Fruit fly (Drosophila melanogaster) whole organism, embryonic: ENCODE measurements around the gene Sys1.

Experiments used
- CG10274 ChIP-seq: fragments of 200-800 bp; sonication (Bioruptor generic); optimal IDR thresholded peaks from 3 replicates; lab custom pipeline; 2017; ENCODE audit warnings: missing biosample characterization, mild to moderate bottlenecking, missing genetic modification characterization
- CG12071 ChIP-seq: fragments of 200-800 bp; sonication (Bioruptor generic); optimal IDR thresholded peaks from 3 replicates; lab custom pipeline; 2018; ENCODE audit warnings: missing biosample characterization, mild to moderate bottlenecking, missing genetic modification characterization
- CG12744 ChIP-seq: fragments of 200-800 bp; sonication (Bioruptor generic); optimal IDR thresholded peaks from 2 replicates; lab custom pipeline; 2016; ENCODE audit warnings: missing biosample characterization, missing genetic modification characterization
- CG14965 ChIP-seq: fragments of 200-800 bp; sonication (Bioruptor generic); optimal IDR thresholded peaks from 2 replicates; lab custom pipeline; 2016; ENCODE audit warnings: missing biosample characterization, missing genetic modification characterization, borderline replicate concordance
- CG1529 ChIP-seq: fragments of 200-800 bp; sonication (Bioruptor generic); optimal IDR thresholded peaks from 3 replicates; lab custom pipeline; 2018; ENCODE audit warnings: missing biosample characterization, missing genetic modification characterization
- CG15479 ChIP-seq: fragments of 200-800 bp; sonication (Bioruptor generic); optimal IDR thresholded peaks from 3 replicates; lab custom pipeline; 2019; ENCODE audit warnings: missing biosample characterization, mild to moderate bottlenecking, missing genetic modification characterization, moderate library complexity
- CG15696 ChIP-seq: fragments of 200-800 bp; sonication (Bioruptor generic); optimal IDR thresholded peaks from 2 replicates; lab custom pipeline; 2019; ENCODE audit warnings: missing biosample characterization, mild to moderate bottlenecking, missing genetic modification characterization, moderate library complexity
- CG1832 ChIP-seq: fragments of 200-800 bp; sonication (Bioruptor generic); optimal IDR thresholded peaks from 2 replicates; lab custom pipeline; 2017; ENCODE audit warnings: missing biosample characterization, mild to moderate bottlenecking, missing genetic modification characterization, inconsistent platforms
- CG18619 ChIP-seq: fragments of 200-800 bp; sonication (Bioruptor generic); optimal IDR thresholded peaks from 3 replicates; lab custom pipeline; 2017; ENCODE audit warnings: missing biosample characterization, mild to moderate bottlenecking, missing genetic modification characterization
- CG2202 ChIP-seq: fragments of 200-800 bp; sonication (Bioruptor generic); optimal IDR thresholded peaks from 2 replicates; lab custom pipeline; 2018; ENCODE audit warnings: missing biosample characterization, mild to moderate bottlenecking, missing genetic modification characterization
- CG30403 ChIP-seq: fragments of 200-800 bp; sonication (Bioruptor generic); optimal IDR thresholded peaks from 3 replicates; lab custom pipeline; 2016; ENCODE audit warnings: missing biosample characterization, missing genetic modification characterization
- CG31441 ChIP-seq: fragments of 200-800 bp; sonication (Bioruptor generic); IDR thresholded peaks from 2 replicates; pipeline ENCODE4 v1.3.6; 2022; ENCODE audit warnings: missing biosample characterization, missing genetic modification characterization
- CG34224 ChIP-seq: fragments of 200-800 bp; sonication (Bioruptor generic); IDR thresholded peaks from 3 replicates; pipeline ENCODE4 v1.3.6; 2022; ENCODE audit warnings: missing biosample characterization, missing genetic modification characterization; ENCODE audit not compliant: partially characterized antibody
- CG4328 ChIP-seq: fragments of 200-800 bp; sonication (Bioruptor generic); optimal IDR thresholded peaks from 3 replicates; lab custom pipeline; 2017; ENCODE audit warnings: missing biosample characterization, missing genetic modification reagents, missing genetic modification characterization
- CG5953 ChIP-seq: fragments of 200-800 bp; sonication (Bioruptor generic); IDR thresholded peaks from 2 replicates; pipeline ENCODE4 v1.3.6; 2022; ENCODE audit warnings: missing biosample characterization, missing genetic modification characterization
- CG7271 ChIP-seq: fragments of 200-800 bp; sonication (Bioruptor generic); optimal IDR thresholded peaks from 2 replicates; lab custom pipeline; 2018; ENCODE audit warnings: missing biosample characterization, mild to moderate bottlenecking, missing genetic modification characterization, moderate library complexity
- CG7928 ChIP-seq: fragments of 200-800 bp; sonication (Bioruptor generic); optimal IDR thresholded peaks from 2 replicates; lab custom pipeline; 2017; ENCODE audit warnings: missing biosample characterization, mild to moderate bottlenecking, missing genetic modification characterization
- CG8944 ChIP-seq: fragments of 200-800 bp; sonication (Bioruptor generic); optimal IDR thresholded peaks from 3 replicates; lab custom pipeline; 2016; ENCODE audit warnings: missing biosample characterization, missing genetic modification characterization
- CG9437 ChIP-seq: fragments of 200-800 bp; sonication (Bioruptor generic); optimal IDR thresholded peaks from 2 replicates; lab custom pipeline; 2018; ENCODE audit warnings: missing biosample characterization, mild to moderate bottlenecking, missing genetic modification characterization
- CTCF ChIP-seq: fragments of 200-800 bp; sonication (Bioruptor generic); optimal IDR thresholded peaks from 2 replicates; lab custom pipeline; 2017; ENCODE audit warnings: missing biosample characterization, mild to moderate bottlenecking, missing genetic modification characterization, moderate library complexity
- Camta ChIP-seq: fragments of 200-800 bp; sonication (Bioruptor generic); optimal IDR thresholded peaks from 2 replicates; lab custom pipeline; 2016; ENCODE audit warnings: missing biosample characterization, missing genetic modification characterization
- Chrac-16 ChIP-seq: fragments of 200-800 bp; sonication (Bioruptor generic); optimal IDR thresholded peaks from 3 replicates; lab custom pipeline; 2016; ENCODE audit warnings: missing biosample characterization, missing genetic modification characterization
- D19A ChIP-seq: fragments of 200-800 bp; optimal IDR thresholded peaks from 3 replicates; lab custom pipeline; 2019; ENCODE audit warnings: missing biosample characterization, mild to moderate bottlenecking, missing genetic modification characterization, moderate library complexity
- Doc2 ChIP-seq: fragments of 200-800 bp; sonication (Bioruptor generic); IDR thresholded peaks from 2 replicates; pipeline ENCODE4 v1.3.6; 2022; ENCODE audit warnings: missing biosample characterization, missing genetic modification characterization
- Hey ChIP-seq: fragments of 200-800 bp; sonication (Bioruptor generic); optimal IDR thresholded peaks from 3 replicates; lab custom pipeline; 2018; ENCODE audit warnings: missing biosample characterization, mild to moderate bottlenecking, missing genetic modification characterization
- HmgZ ChIP-seq: fragments of 200-800 bp; sonication (Bioruptor generic); optimal IDR thresholded peaks from 2 replicates; lab custom pipeline; 2018; ENCODE audit warnings: missing biosample characterization, mild to moderate bottlenecking, missing genetic modification characterization
- Hmx ChIP-seq: fragments of 200-800 bp; sonication (Bioruptor generic); optimal IDR thresholded peaks from 2 replicates; lab custom pipeline; 2016; ENCODE audit warnings: missing biosample characterization, missing genetic modification characterization
- Hr3 ChIP-seq: fragments of 200-800 bp; sonication (Bioruptor generic); optimal IDR thresholded peaks from 3 replicates; lab custom pipeline; 2016; ENCODE audit warnings: missing biosample characterization, missing genetic modification characterization
- MESR4 ChIP-seq: fragments of 200-800 bp; sonication (Bioruptor generic); optimal IDR thresholded peaks from 2 replicates; lab custom pipeline; 2018; ENCODE audit warnings: missing biosample characterization, mild to moderate bottlenecking, missing genetic modification characterization, moderate library complexity
- Mes4 ChIP-seq: fragments of 200-800 bp; sonication (Bioruptor generic); optimal IDR thresholded peaks from 2 replicates; lab custom pipeline; 2016; ENCODE audit warnings: missing biosample characterization, missing genetic modification characterization
- NfI ChIP-seq: fragments of 200-800 bp; sonication (Bioruptor generic); optimal IDR thresholded peaks from 3 replicates; lab custom pipeline; 2018; ENCODE audit warnings: missing biosample characterization, mild to moderate bottlenecking, missing genetic modification characterization, moderate library complexity
- Tbp ChIP-seq: fragments of >200 bp; optimal IDR thresholded peaks from 2 replicates; lab custom pipeline; 2018; ENCODE audit warnings: missing biosample characterization, missing genetic modification characterization
- al ChIP-seq: fragments of 200-800 bp; sonication (Bioruptor generic); IDR thresholded peaks from 2 replicates; pipeline ENCODE4 v1.3.6; 2022; ENCODE audit warnings: missing biosample characterization, missing genetic modification characterization
- ash1 ChIP-seq: fragments of 200-800 bp; sonication (Bioruptor generic); optimal IDR thresholded peaks from 2 replicates; lab custom pipeline; 2018; ENCODE audit warnings: missing biosample characterization, mild to moderate bottlenecking, missing genetic modification characterization
- ato ChIP-seq: fragments of 200-800 bp; sonication (Bioruptor generic); IDR thresholded peaks from 2 replicates; pipeline ENCODE4 v1.3.6; 2022; ENCODE audit warnings: missing biosample characterization, missing genetic modification characterization; ENCODE audit not compliant: partially characterized antibody
- bsh ChIP-seq, 2 experiments: fragments of 200-800 bp; sonication (Bioruptor generic); optimal IDR thresholded peaks; 2 replicates each; lab custom pipeline; 2017 to 2018; ENCODE audit warnings: mild to moderate bottlenecking in 2 of 2, missing biosample characterization in 2 of 2, missing genetic modification characterization in 2 of 2, moderate library complexity in 1 of 2
- caup ChIP-seq: fragments of 200-800 bp; sonication (Bioruptor generic); optimal IDR thresholded peaks from 3 replicates; lab custom pipeline; 2017; ENCODE audit warnings: missing biosample characterization, mild to moderate bottlenecking, missing genetic modification characterization, moderate library complexity; ENCODE audit not compliant: severe bottlenecking
- chif ChIP-seq, 2 experiments: fragments of 200-800 bp; sonication (Bioruptor generic); optimal IDR thresholded peaks; 3 replicates each; lab custom pipeline; 2016; ENCODE audit warnings: missing biosample characterization in 2 of 2, missing genetic modification characterization in 2 of 2
- croc ChIP-seq: fragments of 200-800 bp; sonication (Bioruptor generic); conservative IDR thresholded peaks from 3 replicates; pipeline ENCODE4 v1.3.6; 2022; ENCODE audit warnings: missing biosample characterization, missing genetic modification characterization
- dmrt11E ChIP-seq: fragments of 200-800 bp; sonication (Bioruptor generic); optimal IDR thresholded peaks from 3 replicates; lab custom pipeline; 2018; ENCODE audit warnings: missing biosample characterization, mild to moderate bottlenecking, missing genetic modification characterization, moderate library complexity
- fd64A ChIP-seq: fragments of 200-800 bp; sonication (Bioruptor generic); optimal IDR thresholded peaks from 3 replicates; lab custom pipeline; 2018; ENCODE audit warnings: missing biosample characterization, mild to moderate bottlenecking, missing genetic modification characterization
- ftz-f1 ChIP-seq: fragments of 200-800 bp; sonication (Bioruptor generic); optimal IDR thresholded peaks from 2 replicates; lab custom pipeline; 2016; ENCODE audit warnings: missing biosample characterization, missing genetic modification characterization
- grn ChIP-seq: fragments of 200-800 bp; sonication (Bioruptor generic); optimal IDR thresholded peaks from 3 replicates; lab custom pipeline; 2017; ENCODE audit warnings: missing biosample characterization, missing genetic modification characterization
- ham ChIP-seq: fragments of 200-800 bp; sonication (Bioruptor generic); IDR thresholded peaks from 2 replicates; pipeline ENCODE4 v1.3.6; 2022; ENCODE audit warnings: missing biosample characterization, missing genetic modification characterization
- lmd ChIP-seq: fragments of 200-800 bp; sonication (Bioruptor generic); IDR thresholded peaks from 2 replicates; pipeline ENCODE4 v1.3.6; 2022; ENCODE audit warnings: missing biosample characterization, missing genetic modification characterization
- org-1 ChIP-seq: fragments of 200-800 bp; sonication (Bioruptor generic); optimal IDR thresholded peaks from 2 replicates; lab custom pipeline; 2017; ENCODE audit warnings: missing biosample characterization, missing genetic modification characterization
- salm ChIP-seq: fragments of 200-800 bp; sonication (Bioruptor generic); optimal IDR thresholded peaks from 2 replicates; lab custom pipeline; 2018; ENCODE audit warnings: missing biosample characterization, mild to moderate bottlenecking, missing genetic modification characterization
- slbo ChIP-seq: fragments of 200-800 bp; sonication (Bioruptor generic); IDR thresholded peaks from 2 replicates; pipeline ENCODE4 v1.3.6; 2022; ENCODE audit warnings: missing biosample characterization, missing genetic modification characterization
- sob ChIP-seq: fragments of 200-800 bp; sonication (Bioruptor generic); IDR thresholded peaks from 2 replicates; pipeline ENCODE4 v1.3.6; 2022; ENCODE audit warnings: missing biosample characterization, missing genetic modification characterization
- wor ChIP-seq: fragments of 200-800 bp; sonication (Bioruptor generic); IDR thresholded peaks from 2 replicates; pipeline ENCODE4 v1.3.6; 2022; ENCODE audit warnings: missing biosample characterization, missing genetic modification characterization
- yki ChIP-seq: fragments of >200 bp; optimal IDR thresholded peaks from 3 replicates; lab custom pipeline; 2018
- zfh2 ChIP-seq: fragments of 200-800 bp; sonication (Bioruptor generic); optimal IDR thresholded peaks from 2 replicates; lab custom pipeline; 2016; ENCODE audit warnings: missing biosample characterization, missing genetic modification characterization

The Sys1 gene

DNA sequence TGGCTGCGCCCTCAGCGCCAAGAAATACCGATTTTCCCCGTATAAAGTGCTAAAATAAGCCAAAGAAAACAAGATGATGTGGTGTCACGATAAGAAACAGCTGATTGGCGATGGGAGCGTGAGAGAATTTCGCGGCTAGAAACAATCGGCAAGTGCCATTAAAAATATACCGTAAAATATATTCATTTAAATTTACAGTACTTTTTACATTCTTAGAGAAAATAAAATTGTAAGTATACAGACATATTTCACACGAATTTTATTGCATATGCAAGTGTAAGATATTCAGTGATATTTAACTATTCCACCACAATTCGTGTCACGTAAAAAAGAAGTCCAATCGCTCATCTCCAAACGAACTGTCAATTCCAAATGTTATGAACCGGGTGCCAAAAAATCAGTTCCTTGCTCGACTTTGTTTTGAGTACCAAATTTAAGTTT, 24.0 kb downstream of the Sys1 start, which contains the start of the genes Unc50, CG11755 and CG8043 (continued):
- peak; percentile 52 for TF ChIP-seq caup (GFP tag; lab: Kevin White, UChicago)
- TF ChIP-seq MESR4 (GFP tag; lab: Kevin White, UChicago): peak; percentile 8
- TF ChIP-seq CG15479 (GFP tag; lab: Kevin White, UChicago): no peak
- TF ChIP-seq wor (GFP tag; lab: Robert Waterston, UW): peak; percentile 54
- TF ChIP-seq CTCF (GFP tag; lab: Kevin White, UChicago): no peak
- TF ChIP-seq grn (GFP tag; lab: Kevin White, UChicago): peak; percentile 100
- peak; percentile 72 for TF ChIP-seq CG9437
- TF ChIP-seq croc (GFP tag; lab: Robert Waterston, UW): peak; percentile 50; the same call in 2 of the 3 replicates
- peak; percentile 81 for TF ChIP-seq al
- peak; percentile 87 for TF ChIP-seq HmgZ
- no peak for TF ChIP-seq CG12071 (GFP tag; lab: Kevin White, UChicago)
- TF ChIP-seq CG15696 (tag; lab: Kevin White, UChicago): peak; percentile 83
- no peak for TF ChIP-seq Tbp (GFP tag; lab: Kevin White, UChicago)
- TF ChIP-seq org-1 (GFP tag; lab: Kevin White, UChicago): no peak
- TF ChIP-seq CG14965 (GFP tag; lab: Kevin White, UChicago): no peak
- peak; percentile 53 to 74 for TF ChIP-seq chif (GFP tag; optimal IDR thresholded peaks at IDR 0.05; lab: Kevin White, UChicago)
- TF ChIP-seq Doc2 (GFP tag; lab: Robert Waterston, UW): no peak
- no peak for TF ChIP-seq fd64A (GFP tag; lab: Kevin White, UChicago)
- peak; percentile 78 for TF ChIP-seq CG18619
- peak; percentile 66 for TF ChIP-seq Hmx
- peak; percentile 83 for TF ChIP-seq slbo
- TF ChIP-seq Camta: peak; percentile 60
- TF ChIP-seq lmd: peak; percentile 82
- TF ChIP-seq dmrt11E: peak; percentile 77
- no peak for TF ChIP-seq ham
- TF ChIP-seq CG7271 (tag; lab: Kevin White, UChicago): peak; percentile 30
- no peak for TF ChIP-seq CG5953
- TF ChIP-seq Mes4 (GFP tag; lab: Kevin White, UChicago): peak; percentile 27
- peak; percentile 78 for TF ChIP-seq Hr3 (GFP tag; lab: Kevin White, UChicago)
- peak; percentile 74; the same call in 1 of the 2 replicates for TF ChIP-seq ato (GFP tag; lab: Robert Waterston, UW)
- peak; percentile 32 for TF ChIP-seq CG1529 (GFP tag; lab: Kevin White, UChicago)
- TF ChIP-seq CG7928 (GFP tag; lab: Kevin White, UChicago): peak; percentile 20
- no peak for TF ChIP-seq yki (lab: Kevin White, UChicago)
- no peak for TF ChIP-seq CG1832 (GFP tag; lab: Kevin White, UChicago)
- no peak for TF ChIP-seq ftz-f1 (GFP tag; lab: Kevin White, UChicago)
- no peak for TF ChIP-seq salm (tag; lab: Kevin White, UChicago)
- TF ChIP-seq CG10274: no peak
- peak; percentile 32 for TF ChIP-seq CG2202 (tag; lab: Kevin White, UChicago)
- TF ChIP-seq ash1 (GFP tag; lab: Kevin White, UChicago): no peak
- peak; percentile 51 for TF ChIP-seq CG8944
- peak; percentile 81 for TF ChIP-seq sob (GFP tag; lab: Robert Waterston, UW)
- peak; percentile 65 for TF ChIP-seq CG12744 (GFP tag; lab: Kevin White, UChicago)
- TF ChIP-seq Chrac-16 (GFP tag; lab: Kevin White, UChicago): peak; percentile 78
- peak; percentile 31 for TF ChIP-seq CG4328 (GFP tag; lab: Kevin White, UChicago)
- TF ChIP-seq bsh (GFP tag; optimal IDR thresholded peaks at IDR 0.05; lab: Kevin White, UChicago): peak in 1 of 2 experiments; percentile 72
- TF ChIP-seq CG34224 (GFP tag; lab: Robert Waterston, UW): peak; percentile 99
- peak; percentile 69 for TF ChIP-seq D19A (tag; lab: Kevin White, UChicago)
- peak; percentile 72 for TF ChIP-seq zfh2 (GFP tag; lab: Kevin White, UChicago)
- no peak for TF ChIP-seq Hey (tag; lab: Kevin White, UChicago)
- TF ChIP-seq CG30403 (GFP tag; lab: Kevin White, UChicago): peak; percentile 90
- peak; percentile 78 for TF ChIP-seq CG31441 (GFP tag; lab: Robert Waterston, UW)
- peak; percentile 69 for TF ChIP-seq NfI
